Fruit fly (Drosophila melanogaster) whole organism, wandering third instar larva: ENCODE results near the gene retm.

ENCODE experiments used
- Abd-B ChIP-seq: fragments of >200 bp; optimal IDR thresholded peaks from 2 replicates; lab custom pipeline; 2017; ENCODE audit warnings: missing biosample characterization, missing genetic modification characterization
- CG32264 ChIP-seq: fragments of 200-800 bp; sonication (Bioruptor generic); optimal IDR thresholded peaks from 2 replicates; lab custom pipeline; 2016; ENCODE audit warnings: missing biosample characterization, missing genetic modification characterization
- CG9705 ChIP-seq: fragments of 200-800 bp; sonication (Bioruptor generic); optimal IDR thresholded peaks from 2 replicates; lab custom pipeline; 2018; ENCODE audit warnings: missing biosample characterization, mild to moderate bottlenecking, missing genetic modification characterization
- CrebA ChIP-seq: fragments of 200-800 bp; sonication (Bioruptor generic); optimal IDR thresholded peaks from 2 replicates; lab custom pipeline; 2016; ENCODE audit warnings: missing biosample characterization, mild to moderate bottlenecking, missing genetic modification characterization, borderline replicate concordance
- Dfd ChIP-seq: fragments of >200 bp; optimal IDR thresholded peaks from 2 replicates; lab custom pipeline; 2017; ENCODE audit warnings: missing biosample characterization, missing genetic modification characterization
- Dif ChIP-seq: fragments of 200-275, 200-300 bp; sonication (Bioruptor generic); optimal IDR thresholded peaks from 2 replicates; lab custom pipeline; 2018; ENCODE audit warnings: missing biosample characterization, missing genetic modification characterization; ENCODE audit not compliant: partially characterized antibody
- GATAd ChIP-seq: sonication (Bioruptor generic); optimal IDR thresholded peaks from 2 replicates; lab custom pipeline; 2016; ENCODE audit warnings: missing biosample characterization, missing genetic modification characterization
- HLH106 ChIP-seq: fragments of 200-800 bp; optimal IDR thresholded peaks from 3 replicates; lab custom pipeline; 2019; ENCODE audit warnings: missing biosample characterization, mild to moderate bottlenecking, missing genetic modification characterization, moderate library complexity
- Hnf4 ChIP-seq: fragments of 200-800 bp; sonication (Bioruptor generic); optimal IDR thresholded peaks from 2 replicates; lab custom pipeline; 2016; ENCODE audit warnings: missing biosample characterization, mild to moderate bottlenecking, missing genetic modification characterization
- Hr78 ChIP-seq: fragments of >200 bp; optimal IDR thresholded peaks from 2 replicates; lab custom pipeline; 2017; ENCODE audit warnings: missing biosample characterization, missing genetic modification characterization
- Hr83 ChIP-seq: fragments of 200-300 bp; sonication (Bioruptor generic); optimal IDR thresholded peaks from 2 replicates; lab custom pipeline; 2016; ENCODE audit warnings: missing biosample characterization, mild to moderate bottlenecking, missing genetic modification characterization, moderate library complexity; ENCODE audit not compliant: poor library complexity, severe bottlenecking
- Jra ChIP-seq: sonication (Bioruptor generic); optimal IDR thresholded peaks from 2 replicates; lab custom pipeline; 2016; ENCODE audit warnings: missing biosample characterization, missing genetic modification characterization
- Mio ChIP-seq: sonication (Bioruptor generic); optimal IDR thresholded peaks from 2 replicates; lab custom pipeline; 2016; ENCODE audit warnings: missing biosample characterization, missing genetic modification characterization
- Myc ChIP-seq: fragments of >200 bp; optimal IDR thresholded peaks from 2 replicates; lab custom pipeline; 2017
- N ChIP-seq: fragments of >200 bp; optimal IDR thresholded peaks from 2 replicates; lab custom pipeline; 2018; ENCODE audit warnings: missing biosample characterization, missing external identifiers, missing genetic modification characterization
- OdsH ChIP-seq: fragments of 200-800 bp; sonication (Bioruptor generic); optimal IDR thresholded peaks from 2 replicates; lab custom pipeline; 2016; ENCODE audit warnings: missing biosample characterization, mild to moderate bottlenecking, missing genetic modification characterization
- Rel ChIP-seq, 2 experiments: fragments of 200-800 bp; sonication (Bioruptor generic) in 1 of 2; optimal IDR thresholded peaks; 2 replicates in 1 of 2; 3 replicates in 1 of 2; lab custom pipeline; 2016 to 2019; ENCODE audit warnings: mild to moderate bottlenecking in 2 of 2, missing biosample characterization in 2 of 2, missing genetic modification characterization in 2 of 2, moderate library complexity in 1 of 2
- Sp1 ChIP-seq: fragments of 200-800 bp; sonication (Bioruptor generic); optimal IDR thresholded peaks from 3 replicates; lab custom pipeline; 2019; ENCODE audit warnings: missing biosample characterization, mild to moderate bottlenecking, missing genetic modification characterization, moderate library complexity
- Vsx2 ChIP-seq: fragments of 200-300, 225-300 bp; sonication (Bioruptor generic); optimal IDR thresholded peaks from 2 replicates; lab custom pipeline; 2018; ENCODE audit warnings: missing biosample characterization, missing genetic modification characterization; ENCODE audit not compliant: partially characterized antibody
- br ChIP-seq: fragments of 200-800 bp; sonication (Bioruptor generic); optimal IDR thresholded peaks from 2 replicates; lab custom pipeline; 2016; ENCODE audit warnings: missing biosample characterization, missing genetic modification characterization
- brk ChIP-seq: fragments of 200-800 bp; sonication (Bioruptor generic); optimal IDR thresholded peaks from 2 replicates; lab custom pipeline; 2016; ENCODE audit warnings: missing biosample characterization, mild to moderate bottlenecking, missing genetic modification characterization
- dl ChIP-seq, 2 experiments: fragments of 175-275, 200-275 bp in 1 of 2; fragments of 200-275 bp in 1 of 2; sonication (Bioruptor generic); optimal IDR thresholded peaks; lab custom pipeline; 2018; ENCODE audit warnings: mild to moderate bottlenecking in 2 of 2, missing biosample characterization in 2 of 2, missing genetic modification characterization in 2 of 2, moderate library complexity in 2 of 2; ENCODE audit not compliant: partially characterized antibody in 2 of 2, insufficient read depth in 1 of 2
- dmrt93B ChIP-seq: fragments of 200-800 bp; sonication (Bioruptor generic); optimal IDR thresholded peaks from 2 replicates; lab custom pipeline; 2018; ENCODE audit warnings: missing biosample characterization, mild to moderate bottlenecking, missing genetic modification characterization
- dsf ChIP-seq: sonication (Bioruptor generic); optimal IDR thresholded peaks from 2 replicates; lab custom pipeline; 2016; ENCODE audit warnings: missing biosample characterization, missing genetic modification characterization, borderline replicate concordance
- ey ChIP-seq: fragments of 200-800 bp; sonication (Bioruptor generic); optimal IDR thresholded peaks from 2 replicates; lab custom pipeline; 2016; ENCODE audit warnings: missing biosample characterization, missing genetic modification characterization
- foxo ChIP-seq, 2 experiments: fragments of 200-800 bp; sonication (Bioruptor generic); optimal IDR thresholded peaks; 2 replicates in 1 of 2; 3 replicates in 1 of 2; lab custom pipeline; 2016 to 2017; ENCODE audit warnings: missing biosample characterization in 2 of 2, missing genetic modification characterization in 2 of 2
- fru ChIP-seq: fragments of 200-800 bp; sonication (Bioruptor generic); optimal IDR thresholded peaks from 3 replicates; lab custom pipeline; 2016; ENCODE audit warnings: missing biosample characterization, mild to moderate bottlenecking, missing genetic modification characterization
- h ChIP-seq: fragments of 200-800 bp; sonication (Bioruptor generic); optimal IDR thresholded peaks from 3 replicates; lab custom pipeline; 2016; ENCODE audit warnings: missing biosample characterization, mild to moderate bottlenecking, missing genetic modification characterization
- jim ChIP-seq: fragments of 175-275, 200-325 bp; sonication (Bioruptor generic); optimal IDR thresholded peaks from 2 replicates; lab custom pipeline; 2016; ENCODE audit warnings: missing biosample characterization, mild to moderate bottlenecking, missing genetic modification characterization
- lola ChIP-seq: fragments of >200 bp; optimal IDR thresholded peaks from 2 replicates; lab custom pipeline; 2017; ENCODE audit warnings: missing biosample characterization, missing genetic modification characterization
- pan ChIP-seq: fragments of >200 bp; optimal IDR thresholded peaks from 2 replicates; lab custom pipeline; 2017
- psq ChIP-seq: fragments of 200-800 bp; sonication (Bioruptor generic); optimal IDR thresholded peaks from 3 replicates; lab custom pipeline; 2017; ENCODE audit warnings: missing biosample characterization, mild to moderate bottlenecking, missing genetic modification characterization, moderate library complexity
- rgr ChIP-seq: fragments of 200-800 bp; sonication (Bioruptor generic); optimal IDR thresholded peaks from 3 replicates; lab custom pipeline; 2016; ENCODE audit warnings: missing biosample characterization, mild to moderate bottlenecking, missing genetic modification characterization
- sage ChIP-seq: fragments of 200-800 bp; sonication (Bioruptor generic); optimal IDR thresholded peaks from 2 replicates; lab custom pipeline; 2016; ENCODE audit warnings: missing biosample characterization, mild to moderate bottlenecking, missing genetic modification characterization
- sv ChIP-seq: fragments of 200-800 bp; sonication (Bioruptor generic); optimal IDR thresholded peaks from 3 replicates; lab custom pipeline; 2016; ENCODE audit warnings: missing biosample characterization, missing genetic modification characterization
- tai ChIP-seq: sonication (Bioruptor generic); optimal IDR thresholded peaks from 2 replicates; lab custom pipeline; 2016; ENCODE audit warnings: missing biosample characterization, missing genetic modification characterization
- usp ChIP-seq: fragments of >200 bp; optimal IDR thresholded peaks from 2 replicates; lab custom pipeline; 2017; ENCODE audit warnings: missing biosample characterization, missing genetic modification characterization
- woc ChIP-seq: sonication (Bioruptor generic); optimal IDR thresholded peaks from 2 replicates; lab custom pipeline; 2016; ENCODE audit warnings: missing biosample characterization, mild to moderate bottlenecking, missing genetic modification characterization

retm gene

DNA sequence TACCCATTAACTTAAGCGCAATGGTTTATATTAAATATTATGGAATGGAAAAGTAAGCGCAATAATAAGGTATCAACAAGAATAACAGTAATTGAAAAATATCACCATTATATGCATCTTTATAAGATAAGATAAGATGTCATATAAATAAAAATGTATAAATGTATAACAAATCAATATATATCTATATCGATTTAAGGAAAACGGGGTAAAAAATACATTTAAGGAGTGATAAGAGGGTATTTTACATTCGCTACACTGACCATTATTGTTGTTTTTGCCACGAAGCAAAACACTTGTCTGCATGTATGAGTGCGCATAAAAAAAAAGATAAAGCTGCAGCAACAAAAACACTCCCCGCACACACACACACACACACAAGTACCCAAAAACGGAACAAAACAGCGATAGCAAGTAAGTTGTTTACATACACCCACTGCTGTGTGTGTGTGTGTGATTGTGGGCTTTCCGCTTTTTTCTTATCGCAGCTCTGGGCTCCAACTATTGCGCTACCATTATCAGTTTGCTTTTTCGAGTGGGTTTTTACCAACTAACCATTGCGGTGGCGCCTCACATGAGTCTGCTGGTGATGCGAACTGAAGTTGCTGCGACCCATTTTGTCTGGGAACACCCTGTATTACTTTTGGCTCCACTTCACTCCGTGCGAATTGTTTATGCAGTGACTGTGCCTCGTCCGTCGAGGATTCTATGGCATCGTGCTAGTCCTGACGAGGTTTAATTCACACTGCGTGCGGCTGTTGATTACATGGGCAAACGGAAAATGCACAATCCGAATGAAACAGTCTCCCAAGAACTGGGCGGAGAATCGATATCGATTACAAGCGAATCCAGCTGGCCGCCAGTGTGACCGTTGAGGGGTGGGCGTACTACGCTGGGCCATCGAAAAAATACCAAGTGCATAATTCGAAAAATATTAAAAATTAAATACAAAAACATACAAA is 17.6 kb upstream of the retm start, which contains the start of gene mmy (continued):
- no peak for TF ChIP-seq dsf (GFP tag; lab: Kevin White, UChicago)

DNA sequence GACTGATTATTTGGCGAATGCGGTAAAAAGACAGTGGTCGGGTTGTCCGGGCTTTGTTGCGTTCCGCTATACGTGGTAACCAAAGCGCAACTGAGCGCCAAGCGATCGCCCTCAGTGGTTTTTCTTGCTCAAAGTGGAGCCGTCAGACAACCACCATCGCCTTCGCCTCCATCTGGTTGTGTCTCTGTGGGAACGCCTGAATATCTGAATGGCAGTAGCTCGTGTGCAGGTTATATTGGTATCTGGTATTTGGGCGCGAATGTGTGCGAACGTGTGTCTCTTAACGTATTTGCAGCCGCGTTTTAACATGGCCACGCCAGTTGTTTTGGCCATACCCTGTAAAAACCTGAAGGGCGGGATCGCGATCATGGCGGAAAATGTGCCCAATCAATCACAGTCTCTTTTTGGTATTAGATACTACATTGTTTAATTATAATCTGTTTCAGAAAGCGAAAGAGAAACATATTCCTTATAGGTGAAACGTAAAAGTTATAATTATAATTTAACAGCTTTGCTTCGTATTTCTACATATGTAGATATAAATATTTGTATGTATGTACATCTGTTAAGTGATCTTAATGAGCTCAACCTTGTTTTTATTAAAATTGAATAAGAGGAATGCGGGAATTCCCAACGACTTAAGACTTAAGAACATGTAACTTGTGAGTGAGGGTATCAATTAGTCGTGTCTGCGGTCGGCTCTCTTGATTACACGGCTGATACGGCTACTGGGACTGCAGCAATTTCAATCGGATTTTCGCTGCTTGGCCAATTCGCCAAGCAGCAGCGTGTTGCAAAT is 16.4 kb upstream of the retm start:
- TF ChIP-seq Hr83 (GFP tag; lab: Kevin White, UChicago), result no peak
- TF ChIP-seq jim, result no peak
- TF ChIP-seq sv (GFP tag; lab: Kevin White, UChicago), result no peak
- TF ChIP-seq usp (GFP tag; lab: Kevin White, UChicago), result no peak
- TF ChIP-seq Hnf4 (GFP tag; lab: Kevin White, UChicago), result peak; percentile 8
- TF ChIP-seq Sp1 (GFP tag; lab: Kevin White, UChicago), result peak; percentile 22
- TF ChIP-seq dsf (GFP tag; lab: Kevin White, UChicago), result no peak
- TF ChIP-seq Mio (GFP tag; lab: Kevin White, UChicago), result no peak
- TF ChIP-seq Dif (GFP tag; lab: Kevin White, UChicago), result peak; percentile 34
- TF ChIP-seq rgr (GFP tag; lab: Kevin White, UChicago), result no peak
- TF ChIP-seq lola (GFP tag; lab: Kevin White, UChicago), result no peak
- TF ChIP-seq fru (GFP tag; lab: Kevin White, UChicago), result peak; percentile 50
- TF ChIP-seq Vsx2 (GFP tag; lab: Kevin White, UChicago), result no peak
- no peak for TF ChIP-seq Abd-B (GFP tag; lab: Kevin White, UChicago)
- TF ChIP-seq Jra (GFP tag; lab: Kevin White, UChicago), result no peak
- no peak for TF ChIP-seq brk
- TF ChIP-seq psq (GFP tag; lab: Kevin White, UChicago), result peak; percentile 13
- TF ChIP-seq GATAd (GFP tag; lab: Kevin White, UChicago), result no peak
- TF ChIP-seq foxo (GFP tag; optimal IDR thresholded peaks at IDR 0.05; lab: Kevin White, UChicago), result peak in 1 of 2 experiments; percentile 46
- TF ChIP-seq Rel (GFP tag; optimal IDR thresholded peaks at IDR 0.05; lab: Kevin White, UChicago), result no peak
- TF ChIP-seq Rel (tag; optimal IDR thresholded peaks at IDR 0.05; lab: Kevin White, UChicago), result peak; percentile 86
- TF ChIP-seq tai (GFP tag; lab: Kevin White, UChicago), result no peak
- TF ChIP-seq CG9705 (GFP tag; lab: Kevin White, UChicago), result no peak
- TF ChIP-seq N (GFP tag; lab: Kevin White, UChicago), result no peak
- peak; percentile 44 for TF ChIP-seq pan
- no peak for TF ChIP-seq CrebA (GFP tag; lab: Kevin White, UChicago)
- no peak for TF ChIP-seq dmrt93B (GFP tag; lab: Kevin White, UChicago)
- no peak for TF ChIP-seq Myc (lab: Kevin White, UChicago)
- TF ChIP-seq dl (GFP tag; optimal IDR thresholded peaks at IDR 0.05; lab: Kevin White, UChicago; ENCODE audit: insufficient read depth in 1 of 2, partially characterized antibody in 2 of 2), result no peak
- peak; percentile 58 for TF ChIP-seq h (GFP tag; lab: Kevin White, UChicago)
- TF ChIP-seq ey (GFP tag; lab: Kevin White, UChicago), result peak; percentile 42
- peak; percentile 19 for TF ChIP-seq HLH106
- TF ChIP-seq woc (GFP tag; lab: Kevin White, UChicago), result peak; percentile 60
- TF ChIP-seq Hr78 (GFP tag; lab: Kevin White, UChicago), result no peak
- peak; percentile 38 for TF ChIP-seq OdsH
- TF ChIP-seq Dfd (GFP tag; lab: Kevin White, UChicago), result no peak
- TF ChIP-seq CG32264 (GFP tag; lab: Kevin White, UChicago), result no peak
- no peak for TF ChIP-seq sage (GFP tag; lab: Kevin White, UChicago)
- peak; percentile 30 for TF ChIP-seq br (GFP tag; lab: Kevin White, UChicago)
- TF ChIP-seq, all 38 proteins: peak for 14
